Worm (Caenorhabditis elegans): ENCODE results near the gene ZK899.2.

DNA sequence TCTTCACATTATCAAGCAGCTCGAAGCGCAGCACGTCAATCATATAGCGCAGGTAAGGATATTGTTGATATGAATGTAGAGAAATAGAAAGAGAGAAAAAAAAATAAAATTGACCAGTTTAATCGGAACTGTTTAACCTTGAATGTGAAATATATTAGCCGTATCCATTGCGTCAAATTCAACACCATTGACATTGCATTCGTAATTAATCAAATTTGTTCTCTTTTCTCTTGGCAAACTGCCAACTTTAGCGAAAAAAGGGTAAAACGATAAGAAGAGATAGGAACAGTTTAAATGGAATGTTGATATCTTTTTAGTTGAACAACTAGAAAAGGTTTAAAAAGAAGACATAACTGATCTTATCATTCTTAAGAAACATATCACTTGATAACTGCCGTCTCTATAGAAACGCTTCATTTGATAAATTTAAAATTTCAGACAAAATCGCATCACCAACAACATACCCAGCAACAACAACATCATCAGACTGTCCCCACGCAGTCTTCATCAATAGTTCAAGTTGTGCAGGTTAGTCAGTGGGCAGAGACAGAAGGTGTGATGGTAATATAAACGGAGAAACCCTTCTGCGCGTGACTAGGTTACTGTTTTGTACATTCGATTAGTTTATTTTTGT is 48.1 kb downstream of the ZK899.2 start:
- TF ChIP-seq swsn-7 (tag; optimal IDR thresholded peaks at IDR 0.05) (no peak), fkh-10 (GFP tag; optimal IDR thresholded peaks at IDR 0.05) (no peak), hlh-17 (GFP tag; optimal IDR thresholded peaks at IDR 0.05; ENCODE audit: borderline replicate concordance) (no peak), ama-1 (optimal IDR thresholded peaks at IDR 0.05) (no peak), dpl-1 (GFP tag; optimal IDR thresholded peaks at IDR 0.05) (no peak), zag-1 (tag; optimal IDR thresholded peaks at IDR 0.05) (no peak), unc-130 (tag; optimal IDR thresholded peaks at IDR 0.05) (no peak), egl-27 (tag; optimal IDR thresholded peaks at IDR 0.05) (no peak), pqm-1 (tag; optimal IDR thresholded peaks at IDR 0.05) (no peak), nhr-76 (tag; optimal IDR thresholded peaks at IDR 0.05) (no peak), Y116A8C.19 (tag; optimal IDR thresholded peaks at IDR 0.05; ENCODE audit: borderline replicate concordance) (no peak), fos-1 (tag; optimal IDR thresholded peaks at IDR 0.05) (no peak), lir-3 (tag; optimal IDR thresholded peaks at IDR 0.05; ENCODE audit: poor library complexity) (no peak)

All from whole organism, L1 larva.